Worm (Caenorhabditis elegans) whole organism, young adult: ENCODE data around the gene mrp-4.

Source experiments
- B0035.1 ChIP-seq: sonication (generic microtip); optimal IDR thresholded peaks from 2 replicates; lab custom pipeline; 2016; ENCODE audit warnings: missing genetic modification characterization, mild to moderate bottlenecking, missing compliant biosample characterization, missing genotype, missing genetic modification reagents
- B0261.1 ChIP-seq: sonication (generic microtip); optimal IDR thresholded peaks from 2 replicates; lab custom pipeline; 2016; ENCODE audit warnings: mild to moderate bottlenecking, missing genetic modification characterization, moderate library complexity, missing compliant biosample characterization
- B0336.3 ChIP-seq: fragments of 200-800 bp; sonication (Bioruptor generic); IDR thresholded peaks from 2 replicates; pipeline ENCODE4 v1.3.6; 2022; ENCODE audit warnings: missing genetic modification characterization, missing compliant biosample characterization
- C17E4.6 ChIP-seq: fragments of 200-800 bp; sonication (Bioruptor generic); IDR thresholded peaks from 2 replicates; pipeline ENCODE4 v1.3.6; 2022; ENCODE audit warnings: missing genetic modification reagents, missing genetic modification characterization, missing compliant biosample characterization
- D2030.7 ChIP-seq: fragments of 200-800 bp; sonication (Bioruptor generic); IDR thresholded peaks from 2 replicates; pipeline ENCODE4 v1.3.6; 2022; ENCODE audit warnings: missing genetic modification reagents, missing genetic modification characterization, missing compliant biosample characterization
- F10E7.11 ChIP-seq: sonication (generic microtip); optimal IDR thresholded peaks from 2 replicates; lab custom pipeline; 2017; ENCODE audit warnings: mild to moderate bottlenecking, missing genetic modification characterization, moderate library complexity, missing compliant biosample characterization
- F39B2.1 ChIP-seq: fragments of 200-800 bp; sonication (Bioruptor generic); IDR thresholded peaks from 2 replicates; pipeline ENCODE4 v1.3.6; 2022; ENCODE audit warnings: missing genetic modification reagents, missing genetic modification characterization, missing compliant biosample characterization
- Y53F4B.3 ChIP-seq: fragments of 200-800 bp; sonication (Bioruptor generic); IDR thresholded peaks from 2 replicates; pipeline ENCODE4 v1.3.6; 2022; ENCODE audit warnings: missing genetic modification reagents, missing genetic modification characterization, missing compliant biosample characterization
- Y79H2A.3 ChIP-seq: fragments of 200-800 bp; sonication (Bioruptor generic); conservative IDR thresholded peaks from 2 replicates; pipeline ENCODE4 v1.3.6; 2022; ENCODE audit warnings: missing genetic modification reagents, missing genetic modification characterization, missing compliant biosample characterization
- Y95B8A.8 ChIP-seq: fragments of 200-800 bp; sonication (Bioruptor generic); IDR thresholded peaks from 2 replicates; pipeline ENCODE4 v1.3.6; 2022; ENCODE audit warnings: missing genetic modification reagents, missing genetic modification characterization, missing compliant biosample characterization
- ZK185.1 ChIP-seq: sonication (generic microtip); optimal IDR thresholded peaks from 2 replicates; lab custom pipeline; 2016; ENCODE audit warnings: mild to moderate bottlenecking, missing genetic modification characterization, missing compliant biosample characterization; ENCODE audit not compliant: poor library complexity, severe bottlenecking
- akir-1 ChIP-seq: fragments of 200-800 bp; sonication (Bioruptor generic); optimal IDR thresholded peaks from 2 replicates; lab custom pipeline; 2018; ENCODE audit warnings: mild to moderate bottlenecking, missing genetic modification characterization, moderate library complexity, missing compliant biosample characterization
- ama-1 ChIP-seq, 3 experiments: fragments of 150-350 bp in 1 of 3; sonication (generic microtip) in 2 of 3; optimal IDR thresholded peaks; 2 replicates each; lab custom pipeline; 2014 to 2018; ENCODE audit warnings: missing biosample characterization in 2 of 3, missing genetic modification characterization in 2 of 3, missing genetic modification reagents in 2 of 3
- bed-1 ChIP-seq: fragments of 200-800 bp; sonication (Bioruptor generic); IDR thresholded peaks from 2 replicates; pipeline ENCODE4 v1.3.6; 2022; ENCODE audit warnings: missing genetic modification reagents, missing genetic modification characterization, missing compliant biosample characterization
- cebp-1 ChIP-seq, 2 experiments: fragments of 200-800 bp in 1 of 2; sonication (Bioruptor generic) in 1 of 2; sonication (generic microtip) in 1 of 2; IDR thresholded peaks in 1 of 2; optimal IDR thresholded peaks in 1 of 2; 2 replicates each; pipeline versions ENCODE4 v1.3.6 to Lab custom; 2017 to 2022; ENCODE audit warnings: missing compliant biosample characterization in 2 of 2, missing genetic modification characterization in 2 of 2, mild to moderate bottlenecking in 1 of 2, missing genetic modification reagents in 1 of 2, moderate library complexity in 1 of 2
- cebp-2 ChIP-seq: fragments of 200-800 bp; sonication (Bioruptor generic); IDR thresholded peaks from 2 replicates; pipeline ENCODE4 v1.3.6; 2022; ENCODE audit warnings: missing genetic modification characterization, missing compliant biosample characterization
- ceh-27 ChIP-seq: fragments of 200-800 bp; sonication (Bioruptor generic); optimal IDR thresholded peaks from 2 replicates; lab custom pipeline; 2018; ENCODE audit warnings: mild to moderate bottlenecking, missing genetic modification characterization, moderate library complexity, missing compliant biosample characterization
- ceh-58 ChIP-seq: fragments of 200-800 bp; sonication (Bioruptor generic); IDR thresholded peaks from 2 replicates; pipeline ENCODE4 v1.3.6; 2022; ENCODE audit warnings: missing genetic modification characterization, missing compliant biosample characterization
- chd-7 ChIP-seq: sonication (generic microtip); optimal IDR thresholded peaks from 2 replicates; lab custom pipeline; 2016; ENCODE audit warnings: mild to moderate bottlenecking, missing genetic modification characterization, moderate library complexity, missing compliant biosample characterization
- dox-1 ChIP-seq: fragments of 200-800 bp; sonication (Bioruptor generic); IDR thresholded peaks from 2 replicates; pipeline ENCODE4 v1.3.6; 2022; ENCODE audit warnings: missing genetic modification reagents, missing genetic modification characterization, missing compliant biosample characterization
- hmg-1.2 ChIP-seq: fragments of 200-800 bp; sonication (Bioruptor generic); IDR thresholded peaks from 2 replicates; pipeline ENCODE4 v1.3.6; 2022; ENCODE audit warnings: missing genetic modification reagents, missing genetic modification characterization, missing compliant biosample characterization
- hrde-1 ChIP-seq: sonication (generic microtip); optimal IDR thresholded peaks from 2 replicates; lab custom pipeline; 2016; ENCODE audit warnings: missing genetic modification characterization, mild to moderate bottlenecking, missing compliant biosample characterization, moderate library complexity, missing genotype, missing genetic modification reagents, borderline replicate concordance
- hsf-1 ChIP-seq: fragments of 200-800 bp; sonication (Bioruptor generic); IDR thresholded peaks from 2 replicates; pipeline ENCODE4 v1.3.6; 2022; ENCODE audit warnings: missing genetic modification reagents, missing genetic modification characterization, missing compliant biosample characterization
- lag-1 ChIP-seq: fragments of 200-800 bp; sonication (Bioruptor generic); IDR thresholded peaks from 2 replicates; pipeline ENCODE4 v1.3.6; 2022; ENCODE audit warnings: missing genetic modification reagents, missing genetic modification characterization, missing compliant biosample characterization
- lin-40 ChIP-seq: sonication (generic microtip); optimal IDR thresholded peaks from 2 replicates; lab custom pipeline; 2016; ENCODE audit warnings: missing genetic modification characterization, mild to moderate bottlenecking, missing compliant biosample characterization, missing genotype, missing genetic modification reagents
- lin-54 ChIP-seq: fragments of 200-800 bp; sonication (Bioruptor generic); optimal IDR thresholded peaks from 2 replicates; lab custom pipeline; 2018; ENCODE audit warnings: mild to moderate bottlenecking, missing genetic modification characterization, missing compliant biosample characterization
- lir-1 ChIP-seq: fragments of 200-800 bp; sonication (Bioruptor generic); conservative IDR thresholded peaks from 2 replicates; pipeline ENCODE4 v1.3.6; 2022; ENCODE audit warnings: missing genetic modification reagents, missing genetic modification characterization, missing compliant biosample characterization
- lsl-1 ChIP-seq: fragments of 200-800 bp; sonication (Bioruptor generic); optimal IDR thresholded peaks from 2 replicates; lab custom pipeline; 2018; ENCODE audit warnings: mild to moderate bottlenecking, missing genetic modification characterization, moderate library complexity, missing compliant biosample characterization
- lsy-27 ChIP-seq: sonication (generic microtip); optimal IDR thresholded peaks from 2 replicates; lab custom pipeline; 2017; ENCODE audit warnings: missing genetic modification characterization, mild to moderate bottlenecking, missing compliant biosample characterization, antibody characterized with exemption, missing genotype, borderline replicate concordance; ENCODE audit not compliant: insufficient read depth
- mel-28 ChIP-seq: sonication (generic microtip); optimal IDR thresholded peaks from 2 replicates; lab custom pipeline; 2016; ENCODE audit warnings: borderline replicate concordance, mild to moderate bottlenecking, missing genetic modification characterization, missing compliant biosample characterization
- nfya-2 ChIP-seq: fragments of 200-800 bp; sonication (Bioruptor generic); IDR thresholded peaks from 2 replicates; pipeline ENCODE4 v1.3.6; 2022; ENCODE audit warnings: missing genetic modification reagents, missing genetic modification characterization, missing compliant biosample characterization
- pbrm-1 ChIP-seq: fragments of 200-800 bp; sonication (Bioruptor generic); IDR thresholded peaks from 2 replicates; pipeline ENCODE4 v1.3.6; 2022; ENCODE audit warnings: missing genetic modification reagents, missing genetic modification characterization, missing compliant biosample characterization
- rcor-1 ChIP-seq: fragments of 200-800 bp; sonication (Bioruptor generic); IDR thresholded peaks from 2 replicates; pipeline ENCODE4 v1.3.6; 2022; ENCODE audit warnings: missing genetic modification reagents, missing genetic modification characterization, missing compliant biosample characterization
- rec-8 ChIP-seq, 2 experiments: sonication (generic microtip); optimal IDR thresholded peaks; 2 replicates each; lab custom pipeline; 2016; ENCODE audit warnings: mild to moderate bottlenecking in 2 of 2, missing genetic modification characterization in 2 of 2, missing genetic modification reagents in 2 of 2, missing genotype in 2 of 2, missing biosample characterization in 1 of 2, missing compliant biosample characterization in 1 of 2, moderate library complexity in 1 of 2
- repo-1 ChIP-seq: sonication (generic microtip); optimal IDR thresholded peaks from 2 replicates; lab custom pipeline; 2017; ENCODE audit warnings: mild to moderate bottlenecking, missing genetic modification characterization, missing compliant biosample characterization
- snpc-3.4 ChIP-seq: sonication (generic microtip); optimal IDR thresholded peaks from 2 replicates; lab custom pipeline; 2017; ENCODE audit warnings: missing genetic modification characterization, mild to moderate bottlenecking, missing compliant biosample characterization, antibody characterized with exemption, moderate library complexity, missing genotype, missing genetic modification reagents
- somi-1 ChIP-seq: fragments of 200-800 bp; sonication (Bioruptor generic); optimal IDR thresholded peaks from 2 replicates; lab custom pipeline; 2018; ENCODE audit warnings: mild to moderate bottlenecking, missing genetic modification characterization, missing compliant biosample characterization
- tbp1 ChIP-seq: fragments of 200-800 bp; sonication (Bioruptor generic); optimal IDR thresholded peaks from 2 replicates; lab custom pipeline; 2018; ENCODE audit warnings: mild to moderate bottlenecking, missing genetic modification characterization, missing compliant biosample characterization
- unc-62 ChIP-seq: fragments of 150-350 bp; optimal IDR thresholded peaks from 2 replicates; lab custom pipeline; 2014; ENCODE audit warnings: missing biosample characterization, missing genetic modification reagents, missing genetic modification characterization
- zfh-2 ChIP-seq: fragments of 200-800 bp; sonication (Bioruptor generic); conservative IDR thresholded peaks from 2 replicates; pipeline ENCODE4 v1.3.6; 2022; ENCODE audit warnings: missing genetic modification reagents, missing genetic modification characterization, missing compliant biosample characterization
- ztf-25 ChIP-seq: fragments of 200-800 bp; sonication (Bioruptor generic); IDR thresholded peaks from 2 replicates; pipeline ENCODE4 v1.3.6; 2022; ENCODE audit warnings: missing genetic modification reagents, missing genetic modification characterization, missing compliant biosample characterization

The mrp-4 gene

DNA sequence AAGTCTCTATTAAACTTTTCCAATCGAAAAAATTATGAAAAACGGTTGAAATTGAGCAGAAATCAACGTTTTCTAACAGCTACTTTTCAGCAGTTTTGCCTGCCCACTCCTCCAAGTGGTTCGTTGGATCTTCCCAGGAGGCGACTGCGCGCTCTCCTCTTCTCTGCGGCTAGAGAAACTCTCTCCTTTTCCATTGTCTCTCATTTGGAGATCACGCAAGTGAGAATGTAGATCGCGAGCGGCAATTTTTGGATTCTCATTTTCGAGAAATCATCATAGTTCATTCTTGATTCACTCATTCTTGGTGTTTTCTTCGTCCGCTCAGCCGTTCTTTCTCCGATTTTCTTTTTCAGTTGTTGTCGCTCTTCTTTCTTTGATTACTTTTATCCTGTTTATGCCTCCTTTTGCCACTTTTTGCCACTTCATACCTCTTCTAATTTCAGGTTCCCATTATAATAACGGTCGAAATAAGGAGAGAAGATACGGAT is at the start of gene mrp-4 (continued):
- TF ChIP-seq tbp1 (no peak), mel-28 (tag; lab: Kevin White, UChicago) (no peak), rcor-1 (GFP tag; lab: Robert Waterston, UW) (no peak), C17E4.6 (GFP tag; lab: Robert Waterston, UW) (no peak), hrde-1 (tag; lab: Kevin White, UChicago) (no peak), lin-40 (tag; lab: Kevin White, UChicago) (no peak), D2030.7 (GFP tag; lab: Robert Waterston, UW) (peak; percentile 60), lag-1 (GFP tag; lab: Robert Waterston, UW) (no peak), ZK185.1 (no peak), ceh-58 (GFP tag; lab: Robert Waterston, UW) (no peak), lir-1 (GFP tag; lab: Robert Waterston, UW) (no peak), nfya-2 (GFP tag; lab: Robert Waterston, UW) (no peak), cebp-2 (GFP tag; lab: Robert Waterston, UW) (no peak), rec-8 (tag; optimal IDR thresholded peaks at IDR 0.05; lab: Kevin White, UChicago) (no peak), cebp-1 (GFP tag; IDR thresholded peaks at IDR 0.05; lab: Robert Waterston, UW) (no peak), cebp-1 (tag; optimal IDR thresholded peaks at IDR 0.05; lab: Kevin White, UChicago) (no peak), B0261.1 (tag; lab: Kevin White, UChicago) (no peak), lsy-27 (tag; lab: Kevin White, UChicago) (no peak), B0035.1 (tag; lab: Kevin White, UChicago) (no peak), ceh-27 (GFP tag; lab: Kevin White, UChicago) (no peak), Y95B8A.8 (GFP tag; lab: Robert Waterston, UW) (0 out of 2 replicates have a peak, but pooled peaks have one; percentile 10), lin-54 (no peak), unc-62 (GFP tag; lab: Kevin White, UChicago) (no peak), Y79H2A.3 (no peak), somi-1 (GFP tag; lab: Kevin White, UChicago) (no peak), ztf-25 (GFP tag; lab: Robert Waterston, UW) (no peak), akir-1 (GFP tag; lab: Kevin White, UChicago) (no peak), ama-1 (optimal IDR thresholded peaks at IDR 0.05; lab: Kevin White, UChicago) (no peak), ama-1 (GFP tag; optimal IDR thresholded peaks at IDR 0.05; lab: Kevin White, UChicago) (no peak), hsf-1 (peak; percentile 63), repo-1 (tag; lab: Kevin White, UChicago) (no peak), F39B2.1 (GFP tag; lab: Robert Waterston, UW) (no peak), hmg-1.2 (GFP tag; lab: Robert Waterston, UW) (peak; percentile 82), bed-1 (GFP tag; lab: Robert Waterston, UW) (no peak), snpc-3.4 (no peak), B0336.3 (no peak), pbrm-1 (GFP tag; lab: Robert Waterston, UW) (no peak), dox-1 (GFP tag; lab: Robert Waterston, UW) (no peak), lsl-1 (GFP tag; lab: Kevin White, UChicago) (no peak), zfh-2 (GFP tag; lab: Robert Waterston, UW) (no peak), Y53F4B.3 (GFP tag; lab: Robert Waterston, UW) (no peak), F10E7.11 (tag; lab: Kevin White, UChicago) (no peak), chd-7 (no peak)
- TF ChIP-seq, all 124 proteins: peak for 12
